Fruit fly (Drosophila melanogaster): ENCODE results near the gene ato.

dm6 chr3R:8324016-8324415 is 46.2 kb downstream of the ato start, which contains the start of gene CG7443:
- no peak for TF ChIP-seq insv (optimal IDR thresholded peaks at IDR 0.05)
- TF ChIP-seq h (optimal IDR thresholded peaks at IDR 0.05), result no peak
- TF ChIP-seq Myc (optimal IDR thresholded peaks at IDR 0.05), result no peak
- no peak for TF ChIP-seq ttk (optimal IDR thresholded peaks at IDR 0.05)

Data from Kc167 (cell line).